Worm (Caenorhabditis elegans) whole organism, L3 larva: Measurements from ENCODE around the gene gcy-7.

Source experiments
- eor-1 ChIP-seq, 2 experiments: fragments of 150-350 bp; optimal IDR thresholded peaks; 2 replicates each; lab custom pipeline; 2014 to 2018; ENCODE audit warnings: missing biosample characterization in 2 of 2, missing genetic modification characterization in 2 of 2
- fkh-10 ChIP-seq: sonication (generic microtip); optimal IDR thresholded peaks from 2 replicates; lab custom pipeline; 2017; ENCODE audit warnings: missing biosample characterization, missing genetic modification reagents, missing genetic modification characterization
- fos-1 ChIP-seq: fragments of 150-350 bp; optimal IDR thresholded peaks from 2 replicates; lab custom pipeline; 2014; ENCODE audit warnings: missing biosample characterization, missing genetic modification characterization
- nhr-11 ChIP-seq: fragments of 150-350 bp; optimal IDR thresholded peaks from 2 replicates; lab custom pipeline; 2014; ENCODE audit warnings: missing biosample characterization, missing genetic modification characterization
- nhr-23 ChIP-seq: fragments of 150-350 bp; optimal IDR thresholded peaks from 2 replicates; lab custom pipeline; 2014; ENCODE audit warnings: missing biosample characterization, missing genetic modification reagents, missing genetic modification characterization
- nhr-237 ChIP-seq: fragments of 150-350 bp; optimal IDR thresholded peaks from 2 replicates; lab custom pipeline; 2014; ENCODE audit warnings: missing biosample characterization, missing genetic modification characterization
- nhr-25 ChIP-seq: sonication (generic microtip); optimal IDR thresholded peaks from 2 replicates; lab custom pipeline; 2017; ENCODE audit warnings: missing biosample characterization, missing genetic modification characterization
- nhr-28 ChIP-seq: fragments of 150-350 bp; optimal IDR thresholded peaks from 2 replicates; lab custom pipeline; 2014; ENCODE audit warnings: missing biosample characterization, missing genetic modification characterization
- snpc-4 ChIP-seq: fragments of 150-350 bp; optimal IDR thresholded peaks from 2 replicates; lab custom pipeline; 2014; ENCODE audit warnings: missing biosample characterization, missing genetic modification characterization

- no peak for TF ChIP-seq nhr-23 (tag; lab: Kevin White, UChicago)
- TF ChIP-seq nhr-28 (tag; lab: Kevin White, UChicago) = no peak
- TF ChIP-seq fos-1 = no peak
- TF ChIP-seq fkh-10 = no peak
- TF ChIP-seq eor-1 (tag; optimal IDR thresholded peaks at IDR 0.05; lab: Kevin White, UChicago) = no peak
- TF ChIP-seq nhr-11 = no peak
- TF ChIP-seq nhr-237 = no peak
- TF ChIP-seq nhr-25 (tag; lab: Kevin White, UChicago) = no peak
- no peak for TF ChIP-seq snpc-4
Observed at ce11 chrV:8349950-8350349, 37.2 kb upstream of the gcy-7 start.
